Worm (Caenorhabditis elegans) whole organism, early embryonic: ENCODE data around the gene Y57G11C.1144.

Experiments
- B0310.2 ChIP-seq: sonication (generic microtip); optimal IDR thresholded peaks from 2 replicates; lab custom pipeline; 2016; ENCODE audit warnings: mild to moderate bottlenecking, missing genetic modification characterization, missing compliant biosample characterization
- F13C5.2 ChIP-seq: sonication (generic microtip); optimal IDR thresholded peaks from 2 replicates; lab custom pipeline; 2017; ENCODE audit warnings: mild to moderate bottlenecking, missing genetic modification characterization, inconsistent platforms, missing compliant biosample characterization
- aly-1 ChIP-seq: sonication (generic microtip); optimal IDR thresholded peaks from 2 replicates; lab custom pipeline; 2016; ENCODE audit warnings: missing genetic modification characterization, missing compliant biosample characterization
- ama-1 ChIP-seq: fragments of 150-350 bp; optimal IDR thresholded peaks from 2 replicates; lab custom pipeline; 2014
- ceh-13 ChIP-seq: fragments of 200-800 bp; sonication (Bioruptor generic); optimal IDR thresholded peaks from 2 replicates; lab custom pipeline; 2018; ENCODE audit warnings: mild to moderate bottlenecking, missing genetic modification characterization, missing compliant biosample characterization
- ceh-36 ChIP-seq: sonication (generic microtip); optimal IDR thresholded peaks from 2 replicates; lab custom pipeline; 2016; ENCODE audit warnings: missing genetic modification characterization, inconsistent platforms, missing compliant biosample characterization
- ets-7 ChIP-seq: sonication (generic microtip); optimal IDR thresholded peaks from 2 replicates; lab custom pipeline; 2016; ENCODE audit warnings: missing genotype, missing genetic modification characterization, missing compliant biosample characterization
- flt-1 ChIP-seq: fragments of 200-800 bp; sonication (Bioruptor generic); IDR thresholded peaks from 2 replicates; pipeline ENCODE4 v1.3.6; 2022; ENCODE audit warnings: missing genetic modification characterization, missing compliant biosample characterization
- hmbx-1 ChIP-seq: sonication (generic microtip); optimal IDR thresholded peaks from 2 replicates; lab custom pipeline; 2016; ENCODE audit warnings: mild to moderate bottlenecking, missing genetic modification characterization, missing compliant biosample characterization
- hmg-4 ChIP-seq: fragments of 200-800 bp; sonication (Bioruptor generic); optimal IDR thresholded peaks from 2 replicates; lab custom pipeline; 2018; ENCODE audit warnings: mild to moderate bottlenecking, missing genetic modification characterization, missing compliant biosample characterization
- hnd-1 ChIP-seq: sonication (generic microtip); optimal IDR thresholded peaks from 2 replicates; lab custom pipeline; 2016; ENCODE audit warnings: missing genetic modification characterization, missing compliant biosample characterization
- pes-1 ChIP-seq: fragments of 200-800 bp; sonication (Bioruptor generic); IDR thresholded peaks from 2 replicates; pipeline ENCODE4 v1.3.6; 2022; ENCODE audit warnings: missing genetic modification reagents, missing genetic modification characterization, missing compliant biosample characterization
- scrt-1 ChIP-seq: fragments of 200-800 bp; sonication (Bioruptor generic); IDR thresholded peaks from 2 replicates; pipeline ENCODE4 v1.3.6; 2022; ENCODE audit warnings: missing genetic modification characterization, missing compliant biosample characterization
- sea-1 ChIP-seq: fragments of 200-800 bp; sonication (Bioruptor generic); conservative IDR thresholded peaks from 2 replicates; pipeline ENCODE4 v1.3.6; 2022; ENCODE audit warnings: missing genetic modification characterization, missing compliant biosample characterization
- tbx-11 ChIP-seq: fragments of 200-800 bp; sonication (Bioruptor generic); IDR thresholded peaks from 2 replicates; pipeline ENCODE4 v1.3.6; 2022; ENCODE audit warnings: missing genetic modification characterization, missing compliant biosample characterization
- tbx-37 ChIP-seq: fragments of 200-800 bp; sonication (Bioruptor generic); conservative IDR thresholded peaks from 2 replicates; pipeline ENCODE4 v1.3.6; 2022; ENCODE audit warnings: missing genetic modification reagents, missing genetic modification characterization, missing compliant biosample characterization
- tra-4 ChIP-seq: sonication (generic microtip); optimal IDR thresholded peaks from 2 replicates; lab custom pipeline; 2017; ENCODE audit warnings: missing genetic modification characterization, missing compliant biosample characterization

Y57G11C.1144 gene

DNA sequence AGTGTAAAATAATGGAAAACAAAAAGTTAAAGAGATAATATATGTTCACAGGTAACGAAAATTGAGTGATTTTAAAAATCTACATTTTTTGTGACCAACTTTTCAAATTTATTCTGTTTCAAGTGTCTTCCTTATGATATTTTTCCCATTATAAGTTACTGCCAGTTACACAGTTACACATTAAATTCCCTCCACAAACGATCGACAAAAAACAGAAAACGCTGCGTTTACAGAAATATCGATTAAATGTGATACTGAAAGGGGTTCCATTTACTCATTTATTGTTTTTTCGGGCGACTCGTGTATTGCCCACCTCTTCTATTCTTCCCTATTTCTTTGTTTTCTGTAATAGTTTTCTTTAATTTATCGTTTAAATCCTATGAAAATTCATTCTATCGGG, at the start of gene Y57G11C.1144:
TSS of gene Y57G11C.1144 (plus strand) at position 301 of the 400 bp plus-strand sequence.
- TF ChIP-seq hmg-4 (GFP tag; lab: Kevin White, UChicago) (no peak), scrt-1 (GFP tag; lab: Robert Waterston, UW) (no peak), pes-1 (no peak), sea-1 (GFP tag; lab: Robert Waterston, UW) (no peak), tra-4 (tag; lab: Kevin White, UChicago) (no peak), ets-7 (no peak), aly-1 (tag; lab: Kevin White, UChicago) (no peak), ama-1 (lab: Kevin White, UChicago) (no peak), ceh-36 (no peak)

DNA sequence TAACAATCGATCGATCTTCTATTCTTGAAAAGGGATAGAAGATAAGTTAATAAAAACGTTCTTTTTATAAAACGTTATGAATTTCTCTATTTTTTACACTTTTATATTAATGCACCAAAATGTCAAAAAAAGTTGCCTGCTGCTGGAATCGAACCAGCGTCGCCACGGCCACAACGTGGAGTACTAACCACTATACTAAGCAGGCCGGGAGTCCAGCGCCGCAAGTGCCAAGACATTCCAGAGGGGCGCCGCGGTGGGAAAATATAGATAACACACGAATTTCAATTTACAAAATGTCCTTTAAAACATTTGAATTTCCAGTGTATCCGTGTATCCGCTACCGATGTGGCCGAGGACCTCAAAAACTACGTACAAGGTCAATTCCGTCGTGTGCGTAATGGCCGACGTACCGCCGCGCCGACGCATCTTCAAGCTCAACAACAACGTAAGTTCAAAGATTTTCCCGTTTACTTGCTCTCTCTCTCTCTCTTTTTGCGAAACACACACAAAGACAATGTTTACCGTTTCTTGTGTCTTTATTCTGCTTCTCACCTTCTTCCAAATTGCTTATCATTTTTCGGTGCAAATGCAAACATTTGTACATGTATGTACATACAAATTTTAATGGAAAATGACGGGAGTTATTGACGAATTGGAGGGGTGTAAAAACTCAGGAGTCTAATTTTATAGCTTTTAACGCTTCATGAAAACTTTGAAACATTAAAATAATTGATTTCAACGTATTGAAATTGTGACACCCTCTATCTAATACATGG, 48.0 kb upstream of the Y57G11C.1144 start:
- TF ChIP-seq tbx-11 (GFP tag; lab: Robert Waterston, UW) (no peak), ets-7 (no peak), tbx-37 (GFP tag; lab: Robert Waterston, UW) (no peak), flt-1 (no peak), hmg-4 (GFP tag; lab: Kevin White, UChicago) (no peak), scrt-1 (GFP tag; lab: Robert Waterston, UW) (no peak), sea-1 (GFP tag; lab: Robert Waterston, UW) (no peak), ama-1 (lab: Kevin White, UChicago) (no peak), tra-4 (tag; lab: Kevin White, UChicago) (no peak), F13C5.2 (no peak), pes-1 (no peak), B0310.2 (tag; lab: Kevin White, UChicago) (no peak), hmbx-1 (tag; lab: Kevin White, UChicago) (no peak), aly-1 (tag; lab: Kevin White, UChicago) (no peak), ceh-36 (no peak), ceh-13 (GFP tag; lab: Kevin White, UChicago) (no peak), hnd-1 (tag; lab: Kevin White, UChicago) (no peak)

DNA sequence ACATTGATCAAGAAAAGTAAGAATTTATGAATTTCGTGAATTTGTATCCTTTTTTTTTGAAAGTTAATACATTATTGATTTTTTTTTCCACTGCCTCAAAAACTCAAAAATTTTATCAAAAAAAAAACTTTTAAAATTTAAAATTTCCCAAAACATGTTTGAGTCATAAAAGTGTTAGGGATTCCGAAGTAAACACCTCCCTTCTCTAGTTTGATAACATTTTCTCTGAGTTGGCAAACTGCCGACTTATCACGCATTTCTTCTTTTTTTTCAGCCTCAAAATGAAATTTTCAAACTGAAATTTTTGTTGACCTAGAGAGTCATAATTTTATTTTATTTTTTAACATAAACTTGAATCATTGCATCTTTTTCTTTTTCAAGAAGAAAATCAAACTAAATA, 46.2 kb upstream of the Y57G11C.1144 start:
- TF ChIP-seq ceh-36 (no peak), tra-4 (tag; lab: Kevin White, UChicago) (no peak)

DNA sequence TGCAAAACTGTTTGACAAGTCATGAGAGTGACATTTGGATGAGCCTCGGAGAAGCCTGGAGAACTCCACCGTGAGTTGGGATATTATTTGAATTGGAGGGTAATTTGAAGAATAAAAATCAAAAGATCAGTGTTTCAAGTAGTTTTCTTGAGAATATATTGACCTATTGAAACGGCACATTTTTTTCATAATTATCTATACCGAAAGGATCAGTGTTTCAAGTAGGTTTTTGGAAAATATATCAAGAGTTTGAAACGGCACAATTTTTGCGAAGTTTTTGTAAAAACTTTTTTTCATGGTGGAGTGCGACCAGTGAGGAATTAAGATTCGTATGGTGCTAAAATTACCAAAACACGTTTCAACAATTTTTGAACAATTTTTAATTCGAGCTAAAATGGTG, 45.1 kb upstream of the Y57G11C.1144 start:
- no peak for TF ChIP-seq hmg-4 (GFP tag; lab: Kevin White, UChicago)
- TF ChIP-seq pes-1 = no peak
- TF ChIP-seq hmbx-1 (tag; lab: Kevin White, UChicago) = no peak
- TF ChIP-seq ets-7 = no peak
- no peak for TF ChIP-seq ceh-13 (GFP tag; lab: Kevin White, UChicago)
- TF ChIP-seq tbx-37 (GFP tag; lab: Robert Waterston, UW) = no peak
- TF ChIP-seq F13C5.2 = no peak
- no peak for TF ChIP-seq tbx-11 (GFP tag; lab: Robert Waterston, UW)

- TF ChIP-seq ets-7 = no peak
- TF ChIP-seq hmg-4 (GFP tag; lab: Kevin White, UChicago) = no peak
- no peak for TF ChIP-seq ceh-13 (GFP tag; lab: Kevin White, UChicago)
- TF ChIP-seq B0310.2 (tag; lab: Kevin White, UChicago) = no peak
- no peak for TF ChIP-seq hmbx-1 (tag; lab: Kevin White, UChicago)
- TF ChIP-seq tbx-11 (GFP tag; lab: Robert Waterston, UW) = no peak
- no peak for TF ChIP-seq hnd-1 (tag; lab: Kevin White, UChicago)
- TF ChIP-seq F13C5.2 = no peak
- TF ChIP-seq scrt-1 (GFP tag; lab: Robert Waterston, UW) = no peak
These were observed 42.8 kb upstream of the Y57G11C.1144 start for ce11 chrIV:14894339-14894738.

DNA sequence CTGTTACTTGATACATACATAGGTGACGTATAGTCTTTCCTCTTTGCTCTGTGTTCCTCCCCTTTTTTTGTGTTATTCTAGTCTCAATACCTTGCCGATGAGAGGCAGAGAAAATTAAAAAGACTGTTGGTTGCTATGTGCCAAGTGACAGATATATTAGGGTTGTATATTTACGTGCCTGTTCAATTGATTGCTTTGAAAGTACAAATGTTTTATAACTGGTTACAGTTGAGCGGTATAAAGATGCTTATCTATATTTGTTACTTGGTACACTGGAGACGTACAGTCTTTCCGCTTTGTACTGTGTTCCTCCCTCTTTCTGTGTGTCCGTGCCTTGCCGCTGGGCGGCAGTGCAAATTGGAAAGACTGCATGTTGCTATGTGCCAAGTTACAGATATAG, 33.9 kb upstream of the Y57G11C.1144 start:
- TF ChIP-seq tbx-37 (GFP tag; lab: Robert Waterston, UW) = no peak
- TF ChIP-seq ets-7 = no peak
- TF ChIP-seq hnd-1 (tag; lab: Kevin White, UChicago) = no peak
- TF ChIP-seq hmbx-1 (tag; lab: Kevin White, UChicago) = no peak
- TF ChIP-seq ceh-36 = no peak
- TF ChIP-seq ceh-13 (GFP tag; lab: Kevin White, UChicago) = no peak
- TF ChIP-seq hmg-4 (GFP tag; lab: Kevin White, UChicago) = no peak
- no peak for TF ChIP-seq ama-1 (lab: Kevin White, UChicago)

DNA sequence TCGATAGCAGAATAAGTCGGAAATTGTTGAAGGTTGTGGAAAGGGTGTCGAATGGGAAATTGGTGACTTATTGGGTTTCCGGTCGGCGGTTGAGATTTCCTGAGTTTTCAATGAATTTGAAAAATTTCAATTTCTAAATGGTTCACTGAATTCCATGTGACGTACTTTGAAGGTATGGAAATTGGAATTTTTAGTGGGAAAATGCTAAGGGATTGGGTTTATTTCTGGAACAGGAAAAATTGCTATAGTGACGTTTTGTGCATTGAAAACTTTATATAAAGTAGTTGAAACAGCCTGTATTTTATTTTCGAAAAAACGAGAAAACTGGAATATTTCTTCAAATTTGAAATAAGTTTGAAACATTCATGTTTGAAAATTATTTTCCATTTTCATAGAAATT, 27.5 kb upstream of the Y57G11C.1144 start, which contains the start of gene pnc-2:
TSS of gene pnc-2 (minus strand) at position 101 of the 400 bp plus-strand sequence.
- TF ChIP-seq tra-4 (tag; lab: Kevin White, UChicago) (no peak), ceh-36 (no peak), ama-1 (lab: Kevin White, UChicago) (no peak), F13C5.2 (no peak), tbx-11 (GFP tag; lab: Robert Waterston, UW) (no peak), aly-1 (tag; lab: Kevin White, UChicago) (no peak), tbx-37 (GFP tag; lab: Robert Waterston, UW) (no peak), flt-1 (no peak), ceh-13 (GFP tag; lab: Kevin White, UChicago) (no peak)

ce11 chrIV:14919310-14919709, 17.8 kb upstream of the Y57G11C.1144 start, which contains the start of gene ccch-5:
Gene ccch-5 (plus strand): TSS chrIV:14919610.
- no peak for TF ChIP-seq tbx-11 (GFP tag; lab: Robert Waterston, UW)
- no peak for TF ChIP-seq ets-7
- TF ChIP-seq hmbx-1 (tag; lab: Kevin White, UChicago) = no peak
- TF ChIP-seq ama-1 (lab: Kevin White, UChicago) = no peak
- TF ChIP-seq hmg-4 (GFP tag; lab: Kevin White, UChicago) = no peak
- no peak for TF ChIP-seq tra-4 (tag; lab: Kevin White, UChicago)
- no peak for TF ChIP-seq hnd-1 (tag; lab: Kevin White, UChicago)
